Worm (Caenorhabditis elegans) whole organism, mixed stage, embryonic: ENCODE data around the gene B0416.5.

Source experiments
- lin-32 ChIP-seq: fragments of 200-800 bp; sonication (Bioruptor generic); optimal IDR thresholded peaks from 2 replicates; lab custom pipeline; 2018; ENCODE audit warnings: mild to moderate bottlenecking, missing genetic modification characterization, missing compliant biosample characterization
- mep-1 ChIP-seq: fragments of 150-350 bp; optimal IDR thresholded peaks from 2 replicates; lab custom pipeline; 2017; ENCODE audit warnings: missing biosample characterization, missing genetic modification reagents, missing genetic modification characterization, inconsistent platforms
- pha-4 ChIP-seq: fragments of 150-350 bp; optimal IDR thresholded peaks from 2 replicates; lab custom pipeline; 2018; ENCODE audit warnings: missing biosample characterization, missing genetic modification reagents, missing genetic modification characterization
- unc-39 ChIP-seq: fragments of 150-350 bp; optimal IDR thresholded peaks from 2 replicates; lab custom pipeline; 2014; ENCODE audit warnings: missing biosample characterization, missing genetic modification characterization
- ztf-11 ChIP-seq: fragments of 150-350 bp; optimal IDR thresholded peaks from 2 replicates; lab custom pipeline; 2014; ENCODE audit warnings: missing biosample characterization, missing genetic modification characterization

ce11 chrX:9243257-9243656, 27.4 kb downstream of the B0416.5 start, which contains the start of gene gpa-12:
- TF ChIP-seq mep-1 (tag; lab: Kevin White, UChicago) = no peak
- no peak for TF ChIP-seq lin-32 (GFP tag; lab: Kevin White, UChicago)
- TF ChIP-seq ztf-11 (tag; lab: Kevin White, UChicago) = no peak
- no peak for TF ChIP-seq pha-4 (tag; lab: Kevin White, UChicago)
- TF ChIP-seq unc-39 (tag; lab: Kevin White, UChicago) = no peak
